Worm (Caenorhabditis elegans) whole organism, L4 larva: Measurements from ENCODE around the gene F13D12.3.

ENCODE experiments used
- D1046.2 ChIP-seq: fragments of 200-800 bp; sonication (Bioruptor generic); IDR thresholded peaks from 2 replicates; pipeline ENCODE4 v1.3.6; 2022; ENCODE audit warnings: missing genetic modification characterization, missing compliant biosample characterization
- F37D6.2 ChIP-seq: sonication (generic microtip); optimal IDR thresholded peaks from 2 replicates; lab custom pipeline; 2016; ENCODE audit warnings: mild to moderate bottlenecking, missing genetic modification characterization, missing compliant biosample characterization
- T20F7.1 ChIP-seq: fragments of 200-800 bp; sonication (Bioruptor generic); optimal IDR thresholded peaks from 2 replicates; lab custom pipeline; 2018; ENCODE audit warnings: mild to moderate bottlenecking, missing genetic modification characterization, missing compliant biosample characterization
- Y105C5A.15 ChIP-seq: fragments of 200-800 bp; sonication (Bioruptor generic); IDR thresholded peaks from 2 replicates; pipeline ENCODE4 v1.3.6; 2022; ENCODE audit warnings: missing genetic modification characterization, missing compliant biosample characterization
- ZK337.2 ChIP-seq: fragments of 200-800 bp; sonication (Bioruptor generic); IDR thresholded peaks from 2 replicates; pipeline ENCODE4 v1.3.6; 2022; ENCODE audit warnings: missing genetic modification reagents, missing genetic modification characterization, missing compliant biosample characterization
- aha-1 ChIP-seq: fragments of 150-350 bp; peaks from one replicate; lab custom pipeline; 2014; ENCODE audit warnings: missing biosample characterization, missing genetic modification characterization
- ama-1 ChIP-seq: fragments of 150-350 bp; optimal IDR thresholded peaks from 2 replicates; lab custom pipeline; 2014; ENCODE audit warnings: inconsistent platforms, mixed read lengths
- arid-1 ChIP-seq: fragments of 200-800 bp; sonication (Bioruptor generic); conservative IDR thresholded peaks from 2 replicates; pipeline ENCODE4 v1.3.6; 2022; ENCODE audit warnings: missing genetic modification reagents, missing genetic modification characterization, missing compliant biosample characterization
- ceh-32 ChIP-seq: sonication (generic microtip); optimal IDR thresholded peaks from 2 replicates; lab custom pipeline; 2016; ENCODE audit warnings: mild to moderate bottlenecking, missing genetic modification characterization, missing compliant biosample characterization; ENCODE audit not compliant: poor library complexity
- ceh-44 ChIP-seq: fragments of 200-800 bp; sonication (Bioruptor generic); IDR thresholded peaks from 2 replicates; pipeline ENCODE4 v1.3.6; 2022; ENCODE audit warnings: missing genetic modification reagents, missing genetic modification characterization, missing compliant biosample characterization
- cey-2 ChIP-seq: sonication (generic microtip); optimal IDR thresholded peaks from 3 replicates; lab custom pipeline; 2017; ENCODE audit warnings: missing genetic modification characterization, mild to moderate bottlenecking, missing compliant biosample characterization, antibody characterized with exemption, borderline replicate concordance; ENCODE audit not compliant: insufficient read depth
- daf-12 ChIP-seq: fragments of 150-350 bp; optimal IDR thresholded peaks from 2 replicates; lab custom pipeline; 2014; ENCODE audit warnings: missing biosample characterization, missing genetic modification reagents, missing genetic modification characterization
- daf-16 ChIP-seq, 3 experiments: sonication (generic microtip); optimal IDR thresholded peaks; 2 replicates each; lab custom pipeline; 2016 to 2017; ENCODE audit warnings: missing genetic modification characterization in 3 of 3, missing genetic modification reagents in 3 of 3, mild to moderate bottlenecking in 2 of 3, missing compliant biosample characterization in 2 of 3, missing biosample characterization in 1 of 3, moderate library complexity in 1 of 3
- daf-8 ChIP-seq: fragments of 200-800 bp; sonication (Bioruptor generic); IDR thresholded peaks from 2 replicates; pipeline ENCODE4 v1.3.6; 2022; ENCODE audit warnings: missing genetic modification characterization, missing compliant biosample characterization
- dmd-6 ChIP-seq: fragments of 200-800 bp; sonication (Bioruptor generic); IDR thresholded peaks from 2 replicates; pipeline ENCODE4 v1.3.6; 2022; ENCODE audit warnings: missing genetic modification reagents, missing genetic modification characterization, missing compliant biosample characterization
- dmd-8 ChIP-seq: fragments of 200-800 bp; sonication (Bioruptor generic); IDR thresholded peaks from 2 replicates; pipeline ENCODE4 v1.3.6; 2022; ENCODE audit warnings: missing genetic modification characterization, missing compliant biosample characterization
- dmd-9 ChIP-seq: fragments of 200-800 bp; sonication (Bioruptor generic); IDR thresholded peaks from 2 replicates; pipeline ENCODE4 v1.3.6; 2022; ENCODE audit warnings: missing genetic modification reagents, missing genetic modification characterization, missing compliant biosample characterization
- duxl-1 ChIP-seq: sonication (generic microtip); optimal IDR thresholded peaks from 2 replicates; lab custom pipeline; 2016; ENCODE audit warnings: mild to moderate bottlenecking, missing genetic modification characterization, moderate library complexity, missing compliant biosample characterization; ENCODE audit not compliant: poor library complexity
- dve-1 ChIP-seq: sonication (generic microtip); optimal IDR thresholded peaks from 2 replicates; lab custom pipeline; 2017; ENCODE audit warnings: antibody characterized with exemption, mild to moderate bottlenecking, missing genetic modification characterization, missing compliant biosample characterization; ENCODE audit not compliant: insufficient read depth
- egl-27 ChIP-seq: sonication (generic microtip); optimal IDR thresholded peaks from 3 replicates; lab custom pipeline; 2017; ENCODE audit warnings: missing biosample characterization, missing genetic modification reagents, missing genetic modification characterization
- egl-43 ChIP-seq: fragments of 200-800 bp; sonication (Bioruptor generic); IDR thresholded peaks from 2 replicates; pipeline ENCODE4 v1.3.6; 2022; ENCODE audit warnings: missing genetic modification reagents, missing genetic modification characterization, missing compliant biosample characterization
- fkh-10 ChIP-seq: fragments of 150-350 bp; optimal IDR thresholded peaks from 2 replicates; lab custom pipeline; 2014; ENCODE audit warnings: missing biosample characterization, missing genetic modification reagents, missing genetic modification characterization
- hlh-11 ChIP-seq: fragments of 200-800 bp; sonication (Bioruptor generic); optimal IDR thresholded peaks from 2 replicates; lab custom pipeline; 2018; ENCODE audit warnings: mild to moderate bottlenecking, missing genetic modification characterization, missing compliant biosample characterization
- lim-7 ChIP-seq: fragments of 200-800 bp; sonication (Bioruptor generic); IDR thresholded peaks from 2 replicates; pipeline ENCODE4 v1.3.6; 2022; ENCODE audit warnings: missing genetic modification characterization, missing compliant biosample characterization
- lin-1 ChIP-seq: fragments of 200-800 bp; sonication (Bioruptor generic); IDR thresholded peaks from 2 replicates; pipeline ENCODE4 v1.3.6; 2022; ENCODE audit warnings: missing genetic modification reagents, missing genetic modification characterization, missing compliant biosample characterization
- lin-38 ChIP-seq: fragments of 200-800 bp; sonication (Bioruptor generic); IDR thresholded peaks from 2 replicates; pipeline ENCODE4 v1.3.6; 2022; ENCODE audit warnings: missing genetic modification reagents, missing genetic modification characterization, missing compliant biosample characterization
- lsy-2 ChIP-seq, 2 experiments: fragments of 150-350 bp in 1 of 2; sonication (generic microtip) in 1 of 2; optimal IDR thresholded peaks; 2 replicates each; lab custom pipeline; 2014 to 2017; ENCODE audit warnings: missing biosample characterization in 2 of 2, missing genetic modification characterization in 2 of 2
- madf-5 ChIP-seq, 2 experiments: fragments of 200-800 bp; sonication (Bioruptor generic); IDR thresholded peaks; 2 replicates each; pipeline ENCODE4 v1.3.6; 2022; ENCODE audit warnings: missing compliant biosample characterization in 2 of 2, missing genetic modification characterization in 2 of 2
- mdt-29 ChIP-seq: fragments of 200-800 bp; sonication (Bioruptor generic); IDR thresholded peaks from 2 replicates; pipeline ENCODE4 v1.3.6; 2022; ENCODE audit warnings: missing genetic modification reagents, missing genetic modification characterization, missing compliant biosample characterization
- mep-1 ChIP-seq: fragments of 150-350 bp; sonication (generic microtip); optimal IDR thresholded peaks from 3 replicates; lab custom pipeline; 2014; ENCODE audit warnings: missing biosample characterization, missing genetic modification characterization
- mes-2 ChIP-seq: sonication (generic microtip); optimal IDR thresholded peaks from 2 replicates; lab custom pipeline; 2016; ENCODE audit warnings: missing genotype, mild to moderate bottlenecking, missing genetic modification characterization, missing compliant biosample characterization; ENCODE audit not compliant: poor library complexity, severe bottlenecking
- mxl-2 ChIP-seq: fragments of 200-800 bp; sonication (Bioruptor generic); conservative IDR thresholded peaks from 2 replicates; pipeline ENCODE4 v1.3.6; 2022; ENCODE audit warnings: missing genetic modification reagents, missing genetic modification characterization, missing compliant biosample characterization
- mxl-3 ChIP-seq: fragments of 200-800 bp; sonication (Bioruptor generic); optimal IDR thresholded peaks from 2 replicates; lab custom pipeline; 2018; ENCODE audit warnings: mild to moderate bottlenecking, missing genetic modification characterization, missing compliant biosample characterization
- nhr-102 ChIP-seq: sonication (generic microtip); optimal IDR thresholded peaks from 2 replicates; lab custom pipeline; 2016; ENCODE audit warnings: mild to moderate bottlenecking, missing genetic modification characterization, moderate library complexity, missing compliant biosample characterization
- nhr-111 ChIP-seq: fragments of 200-800 bp; sonication (Bioruptor generic); optimal IDR thresholded peaks from 2 replicates; lab custom pipeline; 2018; ENCODE audit warnings: mild to moderate bottlenecking, missing genetic modification characterization, missing compliant biosample characterization
- nhr-25 ChIP-seq: sonication (generic microtip); optimal IDR thresholded peaks from 2 replicates; lab custom pipeline; 2017; ENCODE audit warnings: missing genetic modification characterization, mild to moderate bottlenecking, missing compliant biosample characterization, antibody characterized with exemption, moderate library complexity, borderline replicate concordance; ENCODE audit not compliant: insufficient read depth
- nhr-28 ChIP-seq: fragments of 150-350 bp; optimal IDR thresholded peaks from 2 replicates; lab custom pipeline; 2014; ENCODE audit warnings: missing biosample characterization, missing genetic modification characterization
- nhr-42 ChIP-seq: fragments of 200-800 bp; sonication (Bioruptor generic); IDR thresholded peaks from 2 replicates; pipeline ENCODE4 v1.3.6; 2022; ENCODE audit warnings: missing genetic modification characterization, missing compliant biosample characterization
- nhr-48 ChIP-seq: sonication (generic microtip); optimal IDR thresholded peaks from 2 replicates; lab custom pipeline; 2016; ENCODE audit warnings: mild to moderate bottlenecking, missing genetic modification characterization, missing compliant biosample characterization
- pha-4 ChIP-seq, 2 experiments: fragments of 150-350 bp in 1 of 2; fragments of 200-800 bp in 1 of 2; sonication (Bioruptor generic) in 1 of 2; IDR thresholded peaks in 1 of 2; optimal IDR thresholded peaks in 1 of 2; 2 replicates each; pipeline versions ENCODE4 v1.3.6 to Lab custom; 2014 to 2022; ENCODE audit warnings: missing genetic modification characterization in 2 of 2, missing genetic modification reagents in 2 of 2, missing biosample characterization in 1 of 2, missing compliant biosample characterization in 1 of 2
- php-3 ChIP-seq: fragments of 200-800 bp; sonication (Bioruptor generic); IDR thresholded peaks from 2 replicates; pipeline ENCODE4 v1.3.6; 2022; ENCODE audit warnings: missing genetic modification reagents, missing genetic modification characterization, missing compliant biosample characterization
- rbr-2 ChIP-seq: sonication (generic microtip); optimal IDR thresholded peaks from 2 replicates; lab custom pipeline; 2016; ENCODE audit warnings: missing genotype, missing genetic modification characterization, missing compliant biosample characterization
- sdz-12 ChIP-seq: fragments of 200-800 bp; sonication (Bioruptor generic); optimal IDR thresholded peaks from 2 replicates; lab custom pipeline; 2018; ENCODE audit warnings: mild to moderate bottlenecking, missing genetic modification characterization, missing compliant biosample characterization
- spr-1 ChIP-seq: sonication (generic microtip); optimal IDR thresholded peaks from 2 replicates; lab custom pipeline; 2016; ENCODE audit warnings: mild to moderate bottlenecking, missing genetic modification characterization, missing compliant biosample characterization
- tra-1 ChIP-seq: fragments of 200-800 bp; sonication (Bioruptor generic); IDR thresholded peaks from 2 replicates; pipeline ENCODE4 v1.3.6; 2022; ENCODE audit warnings: missing genetic modification reagents, missing genetic modification characterization, missing compliant biosample characterization
- zag-1 ChIP-seq: fragments of 150-350 bp; optimal IDR thresholded peaks from 2 replicates; lab custom pipeline; 2014; ENCODE audit warnings: missing biosample characterization, missing genetic modification characterization
- zfp-3 ChIP-seq: fragments of 200-800 bp; sonication (Bioruptor generic); conservative IDR thresholded peaks from 2 replicates; pipeline ENCODE4 v1.3.6; 2022; ENCODE audit warnings: missing genetic modification reagents, missing genetic modification characterization, missing compliant biosample characterization

The F13D12.3 gene

DNA sequence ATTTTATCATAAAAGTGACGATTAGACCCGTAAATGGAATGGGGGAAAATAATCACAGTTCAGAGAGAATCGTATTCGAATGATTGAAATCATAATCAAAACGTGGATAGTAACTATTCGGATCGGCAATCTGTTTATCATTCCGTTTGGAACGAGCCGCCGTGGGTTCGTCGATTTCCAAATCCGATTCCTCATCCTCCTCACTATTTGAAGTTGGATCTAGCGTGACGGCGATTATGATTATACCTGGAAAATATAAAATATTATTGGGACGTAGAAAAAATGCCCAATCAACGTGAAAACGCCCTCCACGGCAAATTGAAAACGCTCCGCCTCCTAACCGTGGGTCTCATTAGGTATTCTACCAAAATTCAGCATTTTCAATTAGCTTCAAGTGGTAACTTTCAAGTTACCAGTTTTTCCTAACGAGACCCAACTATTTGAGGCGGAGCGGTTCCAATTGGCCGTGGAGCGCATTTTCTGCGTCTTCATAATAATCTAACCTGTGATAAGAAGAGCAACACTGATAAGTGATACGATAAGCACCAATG lies 11.0 kb downstream of the F13D12.3 start:
- TF ChIP-seq ZK337.2 (GFP tag; lab: Robert Waterston, UW) (no peak), nhr-102 (peak; percentile 67), lim-7 (GFP tag; lab: Robert Waterston, UW) (no peak), zfp-3 (GFP tag; lab: Robert Waterston, UW) (peak; percentile 78; the same call in 1 of the 2 replicates), nhr-28 (tag; lab: Kevin White, UChicago) (no peak), hlh-11 (tag; lab: Kevin White, UChicago) (peak; percentile 32), nhr-42 (GFP tag; lab: Robert Waterston, UW) (0 out of 2 replicates have a peak, but pooled peaks have one; percentile 51), nhr-111 (GFP tag; lab: Kevin White, UChicago) (no peak), sdz-12 (GFP tag; lab: Kevin White, UChicago) (no peak), egl-27 (tag; lab: Kevin White, UChicago) (no peak), dmd-6 (peak; percentile 35), Y105C5A.15 (GFP tag; lab: Robert Waterston, UW) (no peak), zag-1 (tag; lab: Kevin White, UChicago) (no peak), mes-2 (tag; lab: Kevin White, UChicago) (peak; percentile 11), dmd-9 (GFP tag; lab: Robert Waterston, UW) (no peak; the same call in 1 of the 2 replicates), nhr-48 (no peak), spr-1 (tag; lab: Kevin White, UChicago) (peak; percentile 82), mxl-3 (GFP tag; lab: Kevin White, UChicago) (no peak), lsy-2 (tag; optimal IDR thresholded peaks at IDR 0.05; lab: Kevin White, UChicago) (no peak), aha-1 (peak; percentile 81), ceh-32 (tag; lab: Kevin White, UChicago) (no peak), rbr-2 (tag; lab: Kevin White, UChicago) (peak; percentile 21), daf-12 (tag; lab: Kevin White, UChicago) (no peak), D1046.2 (GFP tag; lab: Robert Waterston, UW) (0 out of 2 replicates have a peak, but pooled peaks have one; percentile 17), egl-43 (GFP tag; lab: Robert Waterston, UW) (no peak), mep-1 (tag; lab: Kevin White, UChicago) (no peak), lin-1 (GFP tag; lab: Robert Waterston, UW) (no peak), F37D6.2 (no peak), fkh-10 (GFP tag; lab: Kevin White, UChicago) (no peak), ceh-44 (no peak), pha-4 (GFP tag; IDR thresholded peaks at IDR 0.05; lab: Robert Waterston, UW) (0 out of 2 replicates have a peak, but pooled peaks have one; percentile 29), pha-4 (tag; optimal IDR thresholded peaks at IDR 0.05; lab: Kevin White, UChicago) (no peak), duxl-1 (tag; lab: Kevin White, UChicago) (peak; percentile 69), daf-8 (GFP tag; lab: Robert Waterston, UW) (no peak), dmd-8 (GFP tag; lab: Robert Waterston, UW) (no peak), tra-1 (0 out of 2 replicates have a peak, but pooled peaks have one; percentile 13), madf-5 (GFP tag; IDR thresholded peaks at IDR 0.05; lab: Robert Waterston, UW) (no peak), dve-1 (tag; lab: Kevin White, UChicago) (peak; percentile 16), arid-1 (GFP tag; lab: Robert Waterston, UW) (0 out of 2 replicates have a peak, but pooled peaks have one; percentile 23), ama-1 (lab: Kevin White, UChicago) (peak; percentile 51), nhr-25 (no peak), cey-2 (no peak), daf-16 (GFP tag; optimal IDR thresholded peaks at IDR 0.05; lab: Kevin White, UChicago) (no peak), daf-16 (tag; optimal IDR thresholded peaks at IDR 0.05; lab: Kevin White, UChicago) (peak; percentile 35), mdt-29 (no peak), mxl-2 (GFP tag; lab: Robert Waterston, UW) (0 out of 2 replicates have a peak, but pooled peaks have one; percentile 32), php-3 (GFP tag; lab: Robert Waterston, UW) (no peak), lin-38 (GFP tag; lab: Robert Waterston, UW) (peak; percentile 65), T20F7.1 (GFP tag; lab: Kevin White, UChicago) (peak; percentile 2)
